Worm (Caenorhabditis elegans) whole organism, late embryonic: ENCODE measurements around the gene dhc-3.

ENCODE experiments used
- K09A11.1 ChIP-seq: sonication (generic microtip); optimal IDR thresholded peaks from 2 replicates; lab custom pipeline; 2017; ENCODE audit warnings: antibody characterized with exemption, mild to moderate bottlenecking, missing genetic modification characterization, missing compliant biosample characterization; ENCODE audit not compliant: insufficient read depth
- ceh-24 ChIP-seq: sonication (generic microtip); optimal IDR thresholded peaks from 2 replicates; lab custom pipeline; 2016; ENCODE audit warnings: mild to moderate bottlenecking, missing genetic modification characterization, missing compliant biosample characterization
- ceh-30 ChIP-seq: fragments of 150-350 bp; optimal IDR thresholded peaks from 2 replicates; lab custom pipeline; 2014; ENCODE audit warnings: missing biosample characterization, missing genetic modification characterization
- che-1 ChIP-seq: sonication (generic microtip); optimal IDR thresholded peaks from 2 replicates; lab custom pipeline; 2016; ENCODE audit warnings: mild to moderate bottlenecking, missing genetic modification characterization, missing compliant biosample characterization
- elt-2 ChIP-seq: sonication (generic microtip); optimal IDR thresholded peaks from 2 replicates; lab custom pipeline; 2016; ENCODE audit warnings: missing genetic modification reagents, missing genetic modification characterization, missing compliant biosample characterization
- ets-4 ChIP-seq: sonication (generic microtip); optimal IDR thresholded peaks from 2 replicates; lab custom pipeline; 2016; ENCODE audit warnings: missing genetic modification characterization, missing compliant biosample characterization
- gmeb-2 ChIP-seq: sonication (generic microtip); optimal IDR thresholded peaks from 2 replicates; lab custom pipeline; 2016; ENCODE audit warnings: missing genetic modification characterization, inconsistent platforms, missing compliant biosample characterization
- hlh-8 ChIP-seq: sonication (generic microtip); optimal IDR thresholded peaks from 2 replicates; lab custom pipeline; 2016; ENCODE audit warnings: missing genotype, missing genetic modification characterization, missing compliant biosample characterization
- lin-11 ChIP-seq: fragments of 200-800 bp; sonication (Bioruptor generic); optimal IDR thresholded peaks from 2 replicates; lab custom pipeline; 2018; ENCODE audit warnings: mild to moderate bottlenecking, missing genetic modification characterization, missing compliant biosample characterization
- nfya-1 ChIP-seq: sonication (generic microtip); optimal IDR thresholded peaks from 2 replicates; lab custom pipeline; 2017; ENCODE audit warnings: missing genetic modification characterization, mild to moderate bottlenecking, missing compliant biosample characterization, antibody characterized with exemption, moderate library complexity
- npax-4 ChIP-seq: sonication (generic microtip); optimal IDR thresholded peaks from 2 replicates; lab custom pipeline; 2016; ENCODE audit warnings: missing genetic modification characterization, missing compliant biosample characterization
- pqm-1 ChIP-seq: sonication (generic microtip); optimal IDR thresholded peaks from 2 replicates; lab custom pipeline; 2016; ENCODE audit warnings: missing genetic modification characterization, missing compliant biosample characterization
- rnt-1 ChIP-seq: sonication (generic microtip); optimal IDR thresholded peaks from 2 replicates; lab custom pipeline; 2016; ENCODE audit warnings: missing genetic modification characterization, missing compliant biosample characterization
- tbx-2 ChIP-seq: sonication (generic microtip); optimal IDR thresholded peaks from 2 replicates; lab custom pipeline; 2016; ENCODE audit warnings: missing genetic modification characterization, missing compliant biosample characterization
- tbx-7 ChIP-seq: sonication (generic microtip); optimal IDR thresholded peaks from 2 replicates; lab custom pipeline; 2016; ENCODE audit warnings: missing genotype, missing genetic modification characterization, missing compliant biosample characterization
- unc-86 ChIP-seq: sonication (generic microtip); optimal IDR thresholded peaks from 2 replicates; lab custom pipeline; 2016; ENCODE audit warnings: missing genetic modification characterization, missing compliant biosample characterization

Gene dhc-3

DNA sequence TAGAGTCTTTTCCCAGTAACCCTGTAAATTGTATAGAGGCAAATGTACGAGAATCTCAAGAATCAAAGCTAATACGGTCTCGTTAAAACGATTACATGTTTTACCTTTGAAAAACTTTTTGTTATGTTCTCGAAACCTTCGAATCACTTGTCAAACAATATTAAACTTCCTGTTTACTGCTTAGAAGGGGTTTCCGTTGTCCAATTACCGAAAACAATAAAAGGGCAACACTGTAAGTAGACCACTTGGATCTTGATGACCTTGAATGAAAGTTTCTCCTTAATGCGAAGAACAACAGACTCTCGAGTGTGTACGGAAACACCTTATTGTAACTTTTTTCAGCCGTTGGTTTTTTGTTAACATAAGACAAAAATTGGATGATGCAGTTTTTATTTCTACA, 61.8 kb downstream of the dhc-3 start:
- no peak for TF ChIP-seq K09A11.1 (tag; lab: Kevin White, UChicago)
- no peak for TF ChIP-seq ceh-24
- TF ChIP-seq rnt-1 = no peak
- no peak for TF ChIP-seq tbx-2 (tag; lab: Kevin White, UChicago)
- TF ChIP-seq ets-4 (tag; lab: Kevin White, UChicago) = no peak
- no peak for TF ChIP-seq hlh-8 (tag; lab: Kevin White, UChicago)
- no peak for TF ChIP-seq nfya-1
- no peak for TF ChIP-seq pqm-1
- TF ChIP-seq che-1 = no peak
- no peak for TF ChIP-seq ceh-30 (tag; lab: Kevin White, UChicago)
- no peak for TF ChIP-seq npax-4 (tag; lab: Kevin White, UChicago)
- TF ChIP-seq lin-11 = no peak
- no peak for TF ChIP-seq gmeb-2 (tag; lab: Kevin White, UChicago)
- no peak for TF ChIP-seq unc-86 (tag; lab: Kevin White, UChicago)
- no peak for TF ChIP-seq tbx-7 (tag; lab: Kevin White, UChicago)
- TF ChIP-seq elt-2 = no peak
